Worm (Caenorhabditis elegans) whole organism, L4 larva: Measurements from ENCODE around the gene C44C10.9.

Experiments used
- F26F4.8 ChIP-seq: fragments of 200-800 bp; sonication (Bioruptor generic); conservative IDR thresholded peaks from 2 replicates; pipeline ENCODE4 v1.3.6; 2022; ENCODE audit warnings: missing genetic modification characterization, missing compliant biosample characterization
- F44E2.7 ChIP-seq: fragments of 200-800 bp; sonication (Bioruptor generic); IDR thresholded peaks from 2 replicates; pipeline ENCODE4 v2.1.2; 2022; ENCODE audit warnings: missing genetic modification characterization, missing compliant biosample characterization
- Y75B8A.6 ChIP-seq: fragments of 200-800 bp; sonication (Bioruptor generic); IDR thresholded peaks from 2 replicates; pipeline ENCODE4 v1.3.6; 2022; ENCODE audit warnings: missing genetic modification reagents, missing genetic modification characterization, missing compliant biosample characterization
- ZK337.2 ChIP-seq: fragments of 200-800 bp; sonication (Bioruptor generic); IDR thresholded peaks from 2 replicates; pipeline ENCODE4 v1.3.6; 2022; ENCODE audit warnings: missing genetic modification reagents, missing genetic modification characterization, missing compliant biosample characterization
- aha-1 ChIP-seq: fragments of 150-350 bp; peaks from one replicate; lab custom pipeline; 2014; ENCODE audit warnings: missing biosample characterization, missing genetic modification characterization
- ceh-62 ChIP-seq: sonication (generic microtip); optimal IDR thresholded peaks from 2 replicates; lab custom pipeline; 2017; ENCODE audit warnings: missing biosample characterization, missing genetic modification characterization
- cey-2 ChIP-seq: sonication (generic microtip); optimal IDR thresholded peaks from 3 replicates; lab custom pipeline; 2017; ENCODE audit warnings: missing genetic modification characterization, mild to moderate bottlenecking, missing compliant biosample characterization, antibody characterized with exemption, borderline replicate concordance; ENCODE audit not compliant: insufficient read depth
- daf-16 ChIP-seq, 3 experiments: sonication (generic microtip); optimal IDR thresholded peaks; 2 replicates each; lab custom pipeline; 2016 to 2017; ENCODE audit warnings: missing genetic modification characterization in 3 of 3, missing genetic modification reagents in 3 of 3, mild to moderate bottlenecking in 2 of 3, missing compliant biosample characterization in 2 of 3, missing biosample characterization in 1 of 3, moderate library complexity in 1 of 3
- daf-8 ChIP-seq: fragments of 200-800 bp; sonication (Bioruptor generic); IDR thresholded peaks from 2 replicates; pipeline ENCODE4 v1.3.6; 2022; ENCODE audit warnings: missing genetic modification characterization, missing compliant biosample characterization
- dmd-6 ChIP-seq: fragments of 200-800 bp; sonication (Bioruptor generic); IDR thresholded peaks from 2 replicates; pipeline ENCODE4 v1.3.6; 2022; ENCODE audit warnings: missing genetic modification reagents, missing genetic modification characterization, missing compliant biosample characterization
- dmd-8 ChIP-seq: fragments of 200-800 bp; sonication (Bioruptor generic); IDR thresholded peaks from 2 replicates; pipeline ENCODE4 v1.3.6; 2022; ENCODE audit warnings: missing genetic modification characterization, missing compliant biosample characterization
- dpl-1 ChIP-seq: fragments of 150-350 bp; optimal IDR thresholded peaks from 2 replicates; lab custom pipeline; 2014; ENCODE audit warnings: missing biosample characterization, missing genetic modification reagents, missing genetic modification characterization
- dve-1 ChIP-seq: sonication (generic microtip); optimal IDR thresholded peaks from 2 replicates; lab custom pipeline; 2017; ENCODE audit warnings: antibody characterized with exemption, mild to moderate bottlenecking, missing genetic modification characterization, missing compliant biosample characterization; ENCODE audit not compliant: insufficient read depth
- fkh-10 ChIP-seq: fragments of 150-350 bp; optimal IDR thresholded peaks from 2 replicates; lab custom pipeline; 2014; ENCODE audit warnings: missing biosample characterization, missing genetic modification reagents, missing genetic modification characterization
- hlh-11 ChIP-seq: fragments of 200-800 bp; sonication (Bioruptor generic); optimal IDR thresholded peaks from 2 replicates; lab custom pipeline; 2018; ENCODE audit warnings: mild to moderate bottlenecking, missing genetic modification characterization, missing compliant biosample characterization
- hlh-30 ChIP-seq: sonication (generic microtip); optimal IDR thresholded peaks from 2 replicates; lab custom pipeline; 2017; ENCODE audit warnings: antibody characterized with exemption, mild to moderate bottlenecking, missing genetic modification characterization, missing compliant biosample characterization; ENCODE audit not compliant: insufficient read depth
- hmg-1.1 ChIP-seq: fragments of 200-800 bp; sonication (Bioruptor generic); IDR thresholded peaks from 2 replicates; pipeline ENCODE4 v1.3.6; 2022; ENCODE audit warnings: missing genetic modification reagents, missing genetic modification characterization, missing compliant biosample characterization
- lim-7 ChIP-seq: fragments of 200-800 bp; sonication (Bioruptor generic); IDR thresholded peaks from 2 replicates; pipeline ENCODE4 v1.3.6; 2022; ENCODE audit warnings: missing genetic modification characterization, missing compliant biosample characterization
- lsy-2 ChIP-seq, 2 experiments: fragments of 150-350 bp in 1 of 2; sonication (generic microtip) in 1 of 2; optimal IDR thresholded peaks; 2 replicates each; lab custom pipeline; 2014 to 2017; ENCODE audit warnings: missing biosample characterization in 2 of 2, missing genetic modification characterization in 2 of 2
- madf-9 ChIP-seq: fragments of 200-800 bp; sonication (Bioruptor generic); conservative IDR thresholded peaks from 2 replicates; pipeline ENCODE4 v1.3.6; 2022; ENCODE audit warnings: missing genetic modification reagents, missing genetic modification characterization, missing compliant biosample characterization
- mdl-1 ChIP-seq, 2 experiments: fragments of 150-350 bp in 1 of 2; sonication (generic microtip) in 1 of 2; optimal IDR thresholded peaks; 2 replicates each; lab custom pipeline; 2014 to 2017; ENCODE audit warnings: missing biosample characterization in 2 of 2, missing genetic modification characterization in 2 of 2
- mxl-2 ChIP-seq: fragments of 200-800 bp; sonication (Bioruptor generic); conservative IDR thresholded peaks from 2 replicates; pipeline ENCODE4 v1.3.6; 2022; ENCODE audit warnings: missing genetic modification reagents, missing genetic modification characterization, missing compliant biosample characterization
- mxl-3 ChIP-seq: fragments of 200-800 bp; sonication (Bioruptor generic); optimal IDR thresholded peaks from 2 replicates; lab custom pipeline; 2018; ENCODE audit warnings: mild to moderate bottlenecking, missing genetic modification characterization, missing compliant biosample characterization
- nhr-28 ChIP-seq: fragments of 150-350 bp; optimal IDR thresholded peaks from 2 replicates; lab custom pipeline; 2014; ENCODE audit warnings: missing biosample characterization, missing genetic modification characterization
- nhr-48 ChIP-seq: sonication (generic microtip); optimal IDR thresholded peaks from 2 replicates; lab custom pipeline; 2016; ENCODE audit warnings: mild to moderate bottlenecking, missing genetic modification characterization, missing compliant biosample characterization
- nhr-77 ChIP-seq: fragments of 150-350 bp; optimal IDR thresholded peaks from 2 replicates; lab custom pipeline; 2014; ENCODE audit warnings: missing biosample characterization, missing genetic modification characterization
- pha-4 ChIP-seq, 2 experiments: fragments of 150-350 bp in 1 of 2; fragments of 200-800 bp in 1 of 2; sonication (Bioruptor generic) in 1 of 2; IDR thresholded peaks in 1 of 2; optimal IDR thresholded peaks in 1 of 2; 2 replicates each; pipeline versions ENCODE4 v1.3.6 to Lab custom; 2014 to 2022; ENCODE audit warnings: missing genetic modification characterization in 2 of 2, missing genetic modification reagents in 2 of 2, missing biosample characterization in 1 of 2, missing compliant biosample characterization in 1 of 2
- php-3 ChIP-seq: fragments of 200-800 bp; sonication (Bioruptor generic); IDR thresholded peaks from 2 replicates; pipeline ENCODE4 v1.3.6; 2022; ENCODE audit warnings: missing genetic modification reagents, missing genetic modification characterization, missing compliant biosample characterization
- unc-62 ChIP-seq, 3 experiments: fragments of 150-350 bp in 1 of 3; sonication (generic microtip); optimal IDR thresholded peaks in 2 of 3; peaks in 1 of 3; 1 replicate in 1 of 3; 2 replicates in 2 of 3; lab custom pipeline; 2014 to 2017; ENCODE audit warnings: missing biosample characterization in 3 of 3, missing genetic modification characterization in 3 of 3, missing genetic modification reagents in 3 of 3, missing genotype in 1 of 3
- zfp-2 ChIP-seq: sonication (generic microtip); optimal IDR thresholded peaks from 2 replicates; lab custom pipeline; 2016; ENCODE audit warnings: mild to moderate bottlenecking, missing genetic modification characterization, missing compliant biosample characterization
- zfp-3 ChIP-seq: fragments of 200-800 bp; sonication (Bioruptor generic); conservative IDR thresholded peaks from 2 replicates; pipeline ENCODE4 v1.3.6; 2022; ENCODE audit warnings: missing genetic modification reagents, missing genetic modification characterization, missing compliant biosample characterization
- zip-11 ChIP-seq: fragments of 200-800 bp; sonication (Bioruptor generic); IDR thresholded peaks from 2 replicates; pipeline ENCODE4 v1.3.6; 2022; ENCODE audit warnings: missing genetic modification characterization, missing compliant biosample characterization
- ztf-7 ChIP-seq: fragments of 150-350 bp; optimal IDR thresholded peaks from 2 replicates; lab custom pipeline; 2014; ENCODE audit warnings: missing biosample characterization, missing genetic modification characterization

C44C10.9 gene

DNA sequence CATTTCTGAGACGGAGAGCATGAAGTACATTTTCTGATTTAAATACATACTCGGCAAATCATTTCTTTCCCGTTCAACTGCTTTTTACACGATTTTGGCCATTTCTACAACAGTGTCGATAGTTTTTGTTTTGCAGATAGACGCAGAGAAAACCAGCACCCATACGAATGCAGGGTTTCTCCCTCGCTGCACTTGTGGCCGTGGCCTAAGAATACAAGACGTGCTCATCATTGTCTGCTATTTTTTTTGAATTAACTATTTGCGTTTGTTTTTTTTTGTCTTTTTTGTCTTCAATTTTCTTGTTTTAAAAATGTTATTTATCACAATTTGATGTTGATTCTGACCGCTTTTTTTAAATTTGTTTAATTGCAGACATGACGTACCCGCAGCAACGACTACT is 23.2 kb downstream of the C44C10.9 start, which contains the start of gene smcl-1:
smcl-1 (plus strand) TSS at position 373 of the 400 bp plus-strand sequence.
- TF ChIP-seq zfp-3 (GFP tag; lab: Robert Waterston, UW) (no peak), F26F4.8 (GFP tag; lab: Robert Waterston, UW) (no peak), mxl-2 (GFP tag; lab: Robert Waterston, UW) (no peak), daf-16 (GFP tag; optimal IDR thresholded peaks at IDR 0.05; lab: Kevin White, UChicago) (no peak), daf-16 (tag; optimal IDR thresholded peaks at IDR 0.05; lab: Kevin White, UChicago) (no peak), madf-9 (GFP tag; lab: Robert Waterston, UW) (no peak), hmg-1.1 (peak; percentile 55; the same call in 1 of the 2 replicates), hlh-30 (tag; lab: Kevin White, UChicago) (no peak), dpl-1 (GFP tag; lab: Kevin White, UChicago) (peak; percentile 23), hlh-11 (tag; lab: Kevin White, UChicago) (peak; percentile 36), php-3 (GFP tag; lab: Robert Waterston, UW) (no peak), nhr-28 (tag; lab: Kevin White, UChicago) (peak; percentile 56), aha-1 (tag; lab: Kevin White, UChicago) (peak; percentile 80), lim-7 (GFP tag; lab: Robert Waterston, UW) (no peak), mdl-1 (tag; optimal IDR thresholded peaks at IDR 0.05; lab: Kevin White, UChicago) (peak in 1 of 2 experiments; percentile 24), ZK337.2 (GFP tag; lab: Robert Waterston, UW) (0 out of 2 replicates have a peak, but pooled peaks have one; percentile 30), pha-4 (GFP tag; IDR thresholded peaks at IDR 0.05; lab: Robert Waterston, UW) (no peak), pha-4 (tag; optimal IDR thresholded peaks at IDR 0.05; lab: Kevin White, UChicago) (peak; percentile 63), dmd-8 (no peak), lsy-2 (tag; optimal IDR thresholded peaks at IDR 0.05; lab: Kevin White, UChicago) (no peak), dmd-6 (GFP tag; lab: Robert Waterston, UW) (0 out of 2 replicates have a peak, but pooled peaks have one; percentile 33), dve-1 (tag; lab: Kevin White, UChicago) (no peak), mxl-3 (GFP tag; lab: Kevin White, UChicago) (peak; percentile 72)

- TF ChIP-seq aha-1 (tag; lab: Kevin White, UChicago) (peak; percentile 7), ztf-7 (tag; lab: Kevin White, UChicago) (no peak)
Measured at ce11 chrX:11690014-11690591, 26.2 kb downstream of the C44C10.9 start, which contains the start of the genes C44C10.10 and C44C10.5. Gene C44C10.10 (plus strand): TSS chrX:11690314. Gene C44C10.5 (plus strand): TSS chrX:11690541.

- TF ChIP-seq nhr-77, result no peak
- peak in 1 of 2 experiments; percentile 97 for TF ChIP-seq unc-62 (GFP tag; optimal IDR thresholded peaks at IDR 0.05 in 1 of 2; lab: Kevin White, UChicago)
- TF ChIP-seq unc-62 (tag; optimal IDR thresholded peaks at IDR 0.05; lab: Kevin White, UChicago), result no peak
Measured at ce11 chrX:11687836-11688319, 28.4 kb downstream of the C44C10.9 start, which contains the start of gene C44C10.7. Gene C44C10.7 (minus strand): TSS chrX:11688269.

ce11 chrX:11684261-11684660 is 32.1 kb downstream of the C44C10.9 start, which contains the start of gene hnd-1:
Gene hnd-1 (plus strand): TSS chrX:11684561.
- no peak for TF ChIP-seq fkh-10 (GFP tag; lab: Kevin White, UChicago)
- TF ChIP-seq F44E2.7, result no peak
- TF ChIP-seq nhr-48, result no peak
- no peak for TF ChIP-seq Y75B8A.6 (GFP tag; lab: Robert Waterston, UW)
- no peak for TF ChIP-seq nhr-28 (tag; lab: Kevin White, UChicago)
- no peak for TF ChIP-seq cey-2 (tag; lab: Kevin White, UChicago)
- TF ChIP-seq zip-11 (GFP tag; lab: Robert Waterston, UW), result no peak
- no peak for TF ChIP-seq daf-8 (GFP tag; lab: Robert Waterston, UW)
- no peak for TF ChIP-seq hlh-11 (tag; lab: Kevin White, UChicago)
- no peak for TF ChIP-seq ceh-62
- TF ChIP-seq zfp-2 (tag; lab: Kevin White, UChicago), result no peak
- no peak for TF ChIP-seq dmd-8
